Fruit fly (Drosophila melanogaster) S2 (cell line): ENCODE results near the gene CG34461.

ENCODE experiments used
- CG8478 ChIP-seq: fragments of >200 bp; optimal IDR thresholded peaks from 2 replicates; lab custom pipeline; 2018
- CTCF ChIP-seq, 2 experiments: fragments of >200 bp; optimal IDR thresholded peaks; 2 replicates each; lab custom pipeline; 2018

DNA sequence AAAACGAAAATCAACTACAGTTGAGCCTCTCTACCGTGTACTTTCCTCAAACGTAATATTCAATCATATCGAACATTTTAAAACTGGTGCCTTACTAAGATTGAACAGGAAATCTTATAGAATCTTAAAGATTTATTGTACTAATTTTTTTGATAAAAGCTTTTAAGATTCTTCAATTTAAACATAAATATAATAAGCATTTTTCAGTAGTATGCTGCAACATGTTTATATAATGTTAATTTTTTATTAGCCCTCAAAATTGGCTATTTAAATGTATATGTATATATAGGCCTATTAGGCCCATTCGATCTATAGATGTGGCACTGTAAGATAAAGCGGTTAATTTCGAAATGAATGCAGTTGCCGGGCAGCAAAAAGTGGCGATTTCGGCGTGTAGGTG, 45.9 kb downstream of the CG34461 start:
- TF ChIP-seq CTCF (optimal IDR thresholded peaks at IDR 0.05; lab: Kevin White, UChicago), result no peak
- TF ChIP-seq CG8478 (lab: Kevin White, UChicago), result no peak
